Fruit fly (Drosophila melanogaster) whole organism, pupa: ENCODE measurements around the gene ru.

Experiments
- CG4496 ChIP-seq: fragments of 200-800 bp; sonication (Bioruptor generic); IDR thresholded peaks from 3 replicates; pipeline ENCODE4 v1.3.6; 2022; ENCODE audit warnings: missing biosample characterization, missing genetic modification characterization
- CG8159 ChIP-seq: fragments of 200-800 bp; sonication (Bioruptor generic); optimal IDR thresholded peaks from 3 replicates; lab custom pipeline; 2018; ENCODE audit warnings: missing biosample characterization, mild to moderate bottlenecking, missing genetic modification characterization, moderate library complexity
- CG9948 ChIP-seq: fragments of 200-800 bp; sonication (Bioruptor generic); optimal IDR thresholded peaks from 2 replicates; lab custom pipeline; 2018; ENCODE audit warnings: missing biosample characterization, mild to moderate bottlenecking, missing genetic modification characterization, moderate library complexity
- D1 ChIP-seq: fragments of 200-800 bp; sonication (Bioruptor generic); optimal IDR thresholded peaks from 2 replicates; lab custom pipeline; 2018; ENCODE audit warnings: missing biosample characterization, mild to moderate bottlenecking, missing genetic modification characterization, moderate library complexity
- EcR ChIP-seq: fragments of 200-800 bp; sonication (Bioruptor generic); optimal IDR thresholded peaks from 3 replicates; lab custom pipeline; 2019; ENCODE audit warnings: missing biosample characterization, missing genetic modification characterization, mild to moderate bottlenecking, moderate library complexity, missing genetic modification reagents
- Pif1A ChIP-seq: fragments of 200-800 bp; sonication (Bioruptor generic); optimal IDR thresholded peaks from 3 replicates; lab custom pipeline; 2016; ENCODE audit warnings: missing biosample characterization, missing genetic modification characterization
- fd96Ca ChIP-seq: fragments of 200-800 bp; sonication (Bioruptor generic); IDR thresholded peaks from 3 replicates; pipeline ENCODE4 v1.3.6; 2022; ENCODE audit warnings: missing biosample characterization, missing genetic modification characterization
- rn ChIP-seq: fragments of 200-800 bp; sonication (Bioruptor generic); IDR thresholded peaks from 2 replicates; pipeline ENCODE4 v1.3.6; 2022; ENCODE audit warnings: missing biosample characterization, missing genetic modification characterization

dm6 chr3L:1408093-1408492, 37.7 kb downstream of the ru start:
- TF ChIP-seq fd96Ca (GFP tag; lab: Robert Waterston, UW): no peak
- TF ChIP-seq CG9948 (tag; lab: Kevin White, UChicago): no peak
- TF ChIP-seq rn: no peak
- TF ChIP-seq EcR (GFP tag; lab: Kevin White, UChicago): no peak
- peak; percentile 37 for TF ChIP-seq Pif1A
- peak; percentile 14 for TF ChIP-seq CG8159 (tag; lab: Kevin White, UChicago)
- peak; percentile 32; the same call in 1 of the 3 replicates for TF ChIP-seq CG4496 (GFP tag; lab: Robert Waterston, UW)
- TF ChIP-seq D1 (tag; lab: Kevin White, UChicago): no peak
